Worm (Caenorhabditis elegans): Measurements from ENCODE around the gene frpr-13.

Gene frpr-13

DNA sequence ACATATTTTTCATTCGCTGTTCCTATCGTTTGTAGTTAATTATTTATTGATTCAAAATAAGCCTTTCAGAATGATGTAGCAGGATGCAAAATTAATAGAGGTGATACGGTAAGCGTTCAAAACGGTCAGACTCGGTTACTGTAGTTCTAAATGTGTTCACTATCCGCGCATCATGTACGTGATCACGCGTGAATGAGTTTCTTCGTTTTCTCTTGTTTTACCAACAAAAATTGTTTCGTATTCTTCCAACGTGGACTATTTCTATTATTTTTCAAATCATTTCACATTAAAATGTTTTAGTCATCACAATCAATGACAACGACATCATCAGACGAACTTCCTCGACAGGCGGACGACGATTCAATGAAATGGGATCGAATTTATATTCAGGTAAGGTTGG lies 48.6 kb downstream of the frpr-13 start, which contains the start of gene gck-1:
Gene gck-1, plus strand, starts transcription at position 301 of the 400 bp plus-strand sequence.
- TF ChIP-seq che-1 (tag; optimal IDR thresholded peaks at IDR 0.05) (no peak), unc-86 (tag; optimal IDR thresholded peaks at IDR 0.05) (no peak), ets-4 (tag; optimal IDR thresholded peaks at IDR 0.05) (no peak), lin-11 (tag; optimal IDR thresholded peaks at IDR 0.05) (no peak), mec-3 (tag; optimal IDR thresholded peaks at IDR 0.05; ENCODE audit: borderline replicate concordance) (no peak), dmd-4 (tag; optimal IDR thresholded peaks at IDR 0.05; ENCODE audit: borderline replicate concordance) (no peak), ama-1 (optimal IDR thresholded peaks at IDR 0.05) (no peak), unc-3 (GFP tag; conservative IDR thresholded peaks at IDR 0.05) (no peak), unc-3 (tag; optimal IDR thresholded peaks at IDR 0.05) (no peak), fkh-6 (tag; optimal IDR thresholded peaks at IDR 0.05) (no peak), pros-1 (tag; optimal IDR thresholded peaks at IDR 0.05) (no peak), ceh-9 (tag; optimal IDR thresholded peaks at IDR 0.05) (no peak)

DNA sequence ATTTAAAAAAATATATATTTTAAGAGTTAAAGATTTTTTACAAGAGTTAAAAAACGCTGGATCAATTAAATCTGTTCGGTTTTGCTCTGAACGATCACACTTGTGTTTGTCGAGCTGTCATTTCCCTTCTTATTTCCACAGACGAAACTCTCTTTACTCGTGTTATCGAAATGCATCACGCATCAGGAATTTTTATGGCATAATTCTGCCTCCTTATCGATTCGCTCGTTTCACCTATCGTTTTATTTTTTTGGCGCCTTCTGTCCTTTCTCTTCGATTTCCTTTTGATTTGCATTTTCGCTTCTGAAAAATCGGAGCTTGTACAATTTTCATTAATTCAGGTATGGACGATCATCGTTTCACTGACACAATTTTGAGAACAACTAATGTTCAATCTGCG lies 49.5 kb downstream of the frpr-13 start:
- TF ChIP-seq ama-1 (optimal IDR thresholded peaks at IDR 0.05) (no peak), ztf-16 (tag; optimal IDR thresholded peaks at IDR 0.05) (no peak), ceh-2 (tag; optimal IDR thresholded peaks at IDR 0.05) (no peak), hlh-15 (tag; optimal IDR thresholded peaks at IDR 0.05) (no peak), hlh-30 (tag; optimal IDR thresholded peaks at IDR 0.05; ENCODE audit: insufficient read depth) (no peak), fax-1 (tag; optimal IDR thresholded peaks at IDR 0.05) (no peak)

DNA sequence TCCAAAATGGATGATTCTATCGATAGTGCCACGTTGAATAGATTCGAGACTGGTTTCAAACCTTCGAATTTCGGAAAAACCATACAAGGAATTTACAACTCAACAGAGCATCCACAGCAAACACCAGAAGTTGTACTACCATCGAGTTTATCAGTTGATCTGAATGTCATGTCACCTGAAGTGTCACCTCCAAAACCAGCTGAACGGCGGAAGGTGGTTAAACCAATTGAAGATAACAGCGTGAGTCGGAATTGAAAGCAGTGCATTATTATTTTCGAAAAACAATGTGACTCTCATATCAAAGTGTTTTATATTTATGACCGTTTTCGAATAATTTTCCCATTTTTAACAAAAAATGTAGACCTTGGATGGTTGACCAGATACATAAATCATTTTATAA lies 50.1 kb downstream of the frpr-13 start:
- TF ChIP-seq gmeb-2 (tag; optimal IDR thresholded peaks at IDR 0.05): no peak
- no peak for TF ChIP-seq ref-2 (tag; optimal IDR thresholded peaks at IDR 0.05)
- no peak for TF ChIP-seq unc-3 (GFP tag; conservative IDR thresholded peaks at IDR 0.05)
- no peak for TF ChIP-seq unc-3 (tag; optimal IDR thresholded peaks at IDR 0.05)
- TF ChIP-seq ceh-22 (tag; optimal IDR thresholded peaks at IDR 0.05): no peak
- no peak for TF ChIP-seq npax-4 (tag; optimal IDR thresholded peaks at IDR 0.05)
- no peak for TF ChIP-seq ceh-19 (GFP tag; optimal IDR thresholded peaks at IDR 0.05)
- no peak for TF ChIP-seq ets-4 (tag; optimal IDR thresholded peaks at IDR 0.05)
- TF ChIP-seq nhr-11 (tag; optimal IDR thresholded peaks at IDR 0.05): no peak
- no peak for TF ChIP-seq ceh-45 (GFP tag; IDR thresholded peaks at IDR 0.05)
- TF ChIP-seq T23F11.4 (GFP tag; optimal IDR thresholded peaks at IDR 0.05): no peak
- TF ChIP-seq odd-2 (tag; optimal IDR thresholded peaks at IDR 0.05): no peak
- TF ChIP-seq unc-86 (tag; optimal IDR thresholded peaks at IDR 0.05): no peak
- no peak for TF ChIP-seq fkh-6 (tag; optimal IDR thresholded peaks at IDR 0.05)

DNA sequence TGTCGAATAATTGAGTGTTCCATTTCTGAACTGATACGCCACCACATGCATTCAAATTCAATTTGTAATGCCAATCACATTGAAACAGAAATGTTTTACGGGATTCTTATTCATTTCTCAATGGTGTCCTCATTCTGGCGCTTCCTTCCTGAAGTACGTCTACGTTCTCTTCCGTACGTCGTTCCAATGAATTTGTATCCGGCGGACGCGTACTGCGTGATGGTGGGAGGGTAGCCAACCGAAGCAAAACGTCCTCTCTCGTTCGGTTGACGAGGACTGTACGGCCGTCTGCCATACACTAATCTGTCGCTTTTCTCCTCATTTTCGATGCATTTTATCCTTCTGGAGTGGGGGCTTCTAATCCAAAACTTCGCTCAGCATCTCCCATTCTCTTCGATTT lies 51.0 kb downstream of the frpr-13 start:
- TF ChIP-seq pqm-1 (tag; optimal IDR thresholded peaks at IDR 0.05) (no peak), eyg-1 (tag; optimal IDR thresholded peaks at IDR 0.05) (no peak)
